Fruit fly (Drosophila melanogaster) whole organism, embryonic: ENCODE results near the gene CG12115.

Experiments
- CG10147 ChIP-seq: fragments of 200-800 bp; sonication (Bioruptor generic); optimal IDR thresholded peaks from 2 replicates; lab custom pipeline; 2019; ENCODE audit warnings: missing biosample characterization, mild to moderate bottlenecking, missing genetic modification characterization, moderate library complexity
- CG11247 ChIP-seq: fragments of 200-800 bp; sonication (Bioruptor generic); IDR thresholded peaks from 2 replicates; pipeline ENCODE4 v1.3.6; 2022; ENCODE audit warnings: missing biosample characterization, missing genetic modification characterization
- CG11456 ChIP-seq: fragments of 200-800 bp; sonication (Bioruptor generic); IDR thresholded peaks from 3 replicates; pipeline ENCODE4 v1.3.6; 2022; ENCODE audit warnings: missing biosample characterization, missing genetic modification characterization
- CG12744 ChIP-seq: fragments of 200-800 bp; sonication (Bioruptor generic); optimal IDR thresholded peaks from 2 replicates; lab custom pipeline; 2016; ENCODE audit warnings: missing biosample characterization, missing genetic modification characterization
- CG12942 ChIP-seq: fragments of 200-800 bp; sonication (Bioruptor generic); optimal IDR thresholded peaks from 3 replicates; lab custom pipeline; 2016; ENCODE audit warnings: missing biosample characterization, missing genetic modification characterization
- CG13123 ChIP-seq: fragments of 200-800 bp; sonication (Bioruptor generic); optimal IDR thresholded peaks from 2 replicates; lab custom pipeline; 2016; ENCODE audit warnings: missing biosample characterization, missing genetic modification characterization
- CG14014 ChIP-seq: fragments of 200-800 bp; sonication (Bioruptor generic); IDR thresholded peaks from 2 replicates; pipeline ENCODE4 v1.3.6; 2022; ENCODE audit warnings: missing biosample characterization, missing genetic modification characterization
- CG15073 ChIP-seq: fragments of 200-800 bp; sonication (Bioruptor generic); optimal IDR thresholded peaks from 2 replicates; lab custom pipeline; 2016; ENCODE audit warnings: missing biosample characterization, missing genetic modification characterization
- CG16815 ChIP-seq: fragments of 200-800 bp; sonication (Bioruptor generic); optimal IDR thresholded peaks from 3 replicates; lab custom pipeline; 2017; ENCODE audit warnings: missing biosample characterization, mild to moderate bottlenecking, missing genetic modification characterization
- CG16863 ChIP-seq: fragments of 200-800 bp; sonication (Bioruptor generic); optimal IDR thresholded peaks from 3 replicates; lab custom pipeline; 2016; ENCODE audit warnings: missing biosample characterization, missing genetic modification characterization
- CG2889 ChIP-seq: fragments of 200-800 bp; sonication (Bioruptor generic); IDR thresholded peaks from 3 replicates; pipeline ENCODE4 v1.3.6; 2022; ENCODE audit warnings: missing biosample characterization, missing genetic modification characterization
- CG3163 ChIP-seq: fragments of 200-800 bp; sonication (Bioruptor generic); optimal IDR thresholded peaks from 3 replicates; lab custom pipeline; 2016; ENCODE audit warnings: missing biosample characterization, missing genetic modification characterization
- CG34422 ChIP-seq: fragments of 200-800 bp; sonication (Bioruptor generic); IDR thresholded peaks from 3 replicates; pipeline ENCODE4 v1.3.6; 2022; ENCODE audit warnings: missing biosample characterization, missing genetic modification characterization
- CG3726 ChIP-seq: fragments of 200-800 bp; sonication (Bioruptor generic); IDR thresholded peaks from 3 replicates; pipeline ENCODE4, ENCODE4 v1.3.6; 2022; ENCODE audit warnings: missing biosample characterization, missing genetic modification characterization
- CG4424 ChIP-seq: fragments of 200-800 bp; sonication (Bioruptor generic); optimal IDR thresholded peaks from 3 replicates; lab custom pipeline; 2016; ENCODE audit warnings: missing biosample characterization, missing genetic modification characterization
- CG7786 ChIP-seq: fragments of 200-800 bp; sonication (Bioruptor generic); optimal IDR thresholded peaks from 2 replicates; lab custom pipeline; 2016; ENCODE audit warnings: missing biosample characterization, missing genetic modification characterization
- CG9609 ChIP-seq: fragments of 200-800 bp; sonication (Bioruptor generic); optimal IDR thresholded peaks from 3 replicates; lab custom pipeline; 2016; ENCODE audit warnings: missing biosample characterization, missing genetic modification characterization
- CHES-1-like ChIP-seq: fragments of 200-800 bp; sonication (Bioruptor generic); optimal IDR thresholded peaks from 2 replicates; lab custom pipeline; 2016; ENCODE audit warnings: missing biosample characterization, missing genetic modification characterization
- CTCF ChIP-seq: fragments of 200-800 bp; sonication (Bioruptor generic); optimal IDR thresholded peaks from 2 replicates; lab custom pipeline; 2017; ENCODE audit warnings: missing biosample characterization, mild to moderate bottlenecking, missing genetic modification characterization, moderate library complexity
- CkIIα-i1 ChIP-seq: fragments of 200-800 bp; sonication (Bioruptor generic); IDR thresholded peaks from 2 replicates; pipeline ENCODE4 v1.3.6; 2022; ENCODE audit warnings: missing biosample characterization, missing genetic modification characterization
- Deaf1 ChIP-seq: fragments of 200-800 bp; optimal IDR thresholded peaks from 3 replicates; lab custom pipeline; 2019; ENCODE audit warnings: missing biosample characterization, mild to moderate bottlenecking, missing genetic modification characterization, moderate library complexity
- Dip2 ChIP-seq: fragments of 200-800 bp; sonication (Bioruptor generic); IDR thresholded peaks from 2 replicates; pipeline ENCODE4 v1.3.6; 2022; ENCODE audit warnings: missing biosample characterization, missing genetic modification characterization
- Drgx ChIP-seq: fragments of 200-800 bp; sonication (Bioruptor generic); IDR thresholded peaks from 2 replicates; pipeline ENCODE4 v1.3.6; 2022; ENCODE audit warnings: missing biosample characterization, missing genetic modification characterization
- ERR ChIP-seq: fragments of 200-800 bp; sonication (Bioruptor generic); optimal IDR thresholded peaks from 2 replicates; lab custom pipeline; 2016; ENCODE audit warnings: missing biosample characterization, missing genetic modification characterization
- GATAe ChIP-seq: fragments of 200-800 bp; sonication (Bioruptor generic); conservative IDR thresholded peaks from 2 replicates; pipeline ENCODE4 v1.3.6; 2022; ENCODE audit warnings: missing biosample characterization, missing genetic modification characterization
- H15 ChIP-seq: fragments of 200-800 bp; sonication (Bioruptor generic); IDR thresholded peaks from 3 replicates; pipeline ENCODE4 v1.3.6; 2022; ENCODE audit warnings: missing biosample characterization, missing genetic modification characterization
- HLH3B ChIP-seq: fragments of 200-800 bp; sonication (Bioruptor generic); IDR thresholded peaks from 2 replicates; pipeline ENCODE4 v1.3.6; 2022; ENCODE audit warnings: missing biosample characterization, missing genetic modification characterization
- HLH4C ChIP-seq: fragments of 200-800 bp; sonication (Bioruptor generic); IDR thresholded peaks from 3 replicates; pipeline ENCODE4 v1.3.6; 2022; ENCODE audit warnings: missing biosample characterization, missing genetic modification characterization; ENCODE audit not compliant: partially characterized antibody
- Med ChIP-seq: fragments of 200-800 bp; sonication (Bioruptor generic); peaks from one replicate; lab custom pipeline; 2016; ENCODE audit warnings: missing biosample characterization, missing genetic modification characterization, mild to moderate bottlenecking, inconsistent platforms, moderate library complexity
- Nf-YA ChIP-seq: fragments of 200-800 bp; sonication (Bioruptor generic); IDR thresholded peaks from 2 replicates; pipeline ENCODE4 v1.3.6; 2022; ENCODE audit warnings: missing biosample characterization, missing genetic modification characterization
- Scr ChIP-seq: fragments of 200-800 bp; sonication (Bioruptor generic); IDR thresholded peaks from 2 replicates; pipeline ENCODE4 v1.3.6; 2022; ENCODE audit warnings: missing biosample characterization, missing genetic modification characterization; ENCODE audit not compliant: partially characterized antibody
- Six4 ChIP-seq: fragments of 200-800 bp; sonication (Bioruptor generic); optimal IDR thresholded peaks from 2 replicates; lab custom pipeline; 2016; ENCODE audit warnings: missing biosample characterization, missing genetic modification characterization
- Sry-δ ChIP-seq: fragments of 200-800 bp; sonication (Bioruptor generic); optimal IDR thresholded peaks from 2 replicates; lab custom pipeline; 2016; ENCODE audit warnings: missing biosample characterization, missing genetic modification characterization
- al ChIP-seq: fragments of 200-800 bp; sonication (Bioruptor generic); IDR thresholded peaks from 2 replicates; pipeline ENCODE4 v1.3.6; 2022; ENCODE audit warnings: missing biosample characterization, missing genetic modification characterization
- chif ChIP-seq, 2 experiments: fragments of 200-800 bp; sonication (Bioruptor generic); optimal IDR thresholded peaks; 3 replicates each; lab custom pipeline; 2016; ENCODE audit warnings: missing biosample characterization in 2 of 2, missing genetic modification characterization in 2 of 2
- croc ChIP-seq: fragments of 200-800 bp; sonication (Bioruptor generic); conservative IDR thresholded peaks from 3 replicates; pipeline ENCODE4 v1.3.6; 2022; ENCODE audit warnings: missing biosample characterization, missing genetic modification characterization
- dmrt11E ChIP-seq: fragments of 200-800 bp; sonication (Bioruptor generic); optimal IDR thresholded peaks from 3 replicates; lab custom pipeline; 2018; ENCODE audit warnings: missing biosample characterization, mild to moderate bottlenecking, missing genetic modification characterization, moderate library complexity
- dysf ChIP-seq: fragments of 200-800 bp; sonication (Bioruptor generic); IDR thresholded peaks from 3 replicates; pipeline ENCODE4 v1.3.6; 2022; ENCODE audit warnings: missing biosample characterization, missing genetic modification characterization
- grau ChIP-seq: fragments of 200-800 bp; optimal IDR thresholded peaks from 3 replicates; lab custom pipeline; 2019; ENCODE audit warnings: missing biosample characterization, mild to moderate bottlenecking, missing genetic modification characterization, moderate library complexity
- hkb ChIP-seq, 2 experiments: fragments of 200-800 bp in 1 of 2; fragments of >200 bp in 1 of 2; sonication (Bioruptor generic) in 1 of 2; IDR thresholded peaks in 1 of 2; optimal IDR thresholded peaks in 1 of 2; 2 replicates each; pipeline versions ENCODE4 v1.3.6 to Lab custom; 2017 to 2022; ENCODE audit warnings: missing biosample characterization in 1 of 2, missing genetic modification characterization in 1 of 2
- insv ChIP-seq, 2 experiments: fragments of 200-800 bp; sonication (Bioruptor generic); optimal IDR thresholded peaks; 3 replicates each; lab custom pipeline; 2016 to 2018; ENCODE audit warnings: missing biosample characterization in 2 of 2, missing genetic modification characterization in 2 of 2
- mam ChIP-seq: fragments of 200-800 bp; sonication (Bioruptor generic); optimal IDR thresholded peaks from 3 replicates; lab custom pipeline; 2016; ENCODE audit warnings: missing biosample characterization, missing genetic modification characterization
- mld ChIP-seq: fragments of 200-800 bp; sonication (Bioruptor generic); IDR thresholded peaks from 3 replicates; pipeline ENCODE4 v1.3.6; 2022; ENCODE audit warnings: missing biosample characterization, missing genetic modification characterization; ENCODE audit not compliant: partially characterized antibody
- nau ChIP-seq: fragments of 200-800 bp; sonication (Bioruptor generic); optimal IDR thresholded peaks from 3 replicates; lab custom pipeline; 2017; ENCODE audit warnings: missing biosample characterization, mild to moderate bottlenecking, missing genetic modification characterization, missing genetic modification reagents
- oc ChIP-seq: fragments of 200-800 bp; sonication (Bioruptor generic); optimal IDR thresholded peaks from 2 replicates; lab custom pipeline; 2018; ENCODE audit warnings: missing biosample characterization, mild to moderate bottlenecking, missing genetic modification characterization, moderate library complexity
- otp ChIP-seq: fragments of 200-800 bp; sonication (Bioruptor generic); IDR thresholded peaks from 3 replicates; pipeline ENCODE4, ENCODE4 v1.3.6; 2022; ENCODE audit warnings: missing biosample characterization, missing genetic modification characterization
- pfk ChIP-seq: fragments of 200-800 bp; sonication (Bioruptor generic); optimal IDR thresholded peaks from 2 replicates; lab custom pipeline; 2018; ENCODE audit warnings: missing biosample characterization, mild to moderate bottlenecking, missing genetic modification characterization, moderate library complexity
- sd ChIP-seq: fragments of 200-800 bp; sonication (Bioruptor generic); optimal IDR thresholded peaks from 3 replicates; lab custom pipeline; 2018; ENCODE audit warnings: missing biosample characterization, mild to moderate bottlenecking, missing genetic modification characterization, moderate library complexity
- sug ChIP-seq: fragments of 200-800 bp; optimal IDR thresholded peaks from 2 replicates; lab custom pipeline; 2019; ENCODE audit warnings: missing biosample characterization, mild to moderate bottlenecking, missing genetic modification characterization, moderate library complexity
- tgo ChIP-seq: fragments of 200-800 bp; sonication (Bioruptor generic); IDR thresholded peaks from 3 replicates; pipeline ENCODE4 v1.3.6; 2022; ENCODE audit warnings: missing biosample characterization, missing genetic modification characterization
- z ChIP-seq: fragments of 200-800 bp; sonication (Bioruptor generic); IDR thresholded peaks from 3 replicates; pipeline ENCODE4 v1.3.6; 2022; ENCODE audit warnings: missing biosample characterization, missing genetic modification characterization

CG12115 gene

dm6 chrX:9196362-9196761, 6.0 kb upstream of the CG12115 start, which contains the start of gene CG12118 (continued):
- TF ChIP-seq sd (peak; percentile 60), CG3163 (GFP tag; lab: Kevin White, UChicago) (no peak), CkIIα-i1 (GFP tag; lab: Robert Waterston, UW) (no peak), al (peak; percentile 86), croc (peak; percentile 39; the same call in 2 of the 3 replicates), CG10147 (peak; percentile 69), Scr (GFP tag; lab: Robert Waterston, UW) (peak; percentile 95), CG16863 (GFP tag; lab: Kevin White, UChicago) (peak; percentile 14), CTCF (no peak), CG7786 (GFP tag; lab: Kevin White, UChicago) (peak; percentile 20), oc (tag; lab: Kevin White, UChicago) (peak; percentile 54), mld (GFP tag; lab: Robert Waterston, UW) (peak; percentile 90; the same call in 2 of the 3 replicates), ERR (no peak), Nf-YA (GFP tag; lab: Robert Waterston, UW) (peak; percentile 43; the same call in 1 of the 2 replicates), CG11247 (peak; percentile 83), dmrt11E (peak; percentile 80), CG14014 (peak; percentile 52; the same call in 1 of the 2 replicates), Dip2 (GFP tag; lab: Robert Waterston, UW) (no peak), CG12942 (GFP tag; lab: Kevin White, UChicago) (peak; percentile 81), CG2889 (GFP tag; lab: Robert Waterston, UW) (peak; percentile 84), GATAe (GFP tag; lab: Robert Waterston, UW) (no peak; the same call in 1 of the 2 replicates), grau (tag; lab: Kevin White, UChicago) (peak; percentile 67), Sry-δ (peak; percentile 79), CG4424 (peak; percentile 77), sug (tag; lab: Kevin White, UChicago) (peak; percentile 57), dysf (GFP tag; lab: Robert Waterston, UW) (peak; percentile 53; the same call in 2 of the 3 replicates), z (GFP tag; lab: Robert Waterston, UW) (no peak), otp (GFP tag; lab: Robert Waterston, UW) (peak; percentile 73; the same call in 2 of the 3 replicates), CG16815 (GFP tag; lab: Kevin White, UChicago) (peak; percentile 55), HLH3B (GFP tag; lab: Robert Waterston, UW) (peak; percentile 78), CG9609 (GFP tag; lab: Kevin White, UChicago) (peak; percentile 7), CG12744 (GFP tag; lab: Kevin White, UChicago) (no peak), insv (GFP tag; optimal IDR thresholded peaks at IDR 0.05; lab: Kevin White, UChicago) (peak in 1 of 2 experiments; percentile 7), Six4 (GFP tag; lab: Kevin White, UChicago) (peak; percentile 72), Drgx (peak; percentile 62), CG3726 (GFP tag; lab: Robert Waterston, UW) (peak; percentile 5; the same call in 1 of the 3 replicates), H15 (GFP tag; lab: Robert Waterston, UW) (peak; percentile 71), nau (no peak), Med (GFP tag; lab: Kevin White, UChicago) (peak; percentile 61), CG13123 (GFP tag; lab: Kevin White, UChicago) (peak; percentile 75), pfk (GFP tag; lab: Kevin White, UChicago) (no peak), CG11456 (GFP tag; lab: Robert Waterston, UW) (peak; percentile 81), tgo (GFP tag; lab: Robert Waterston, UW) (peak; percentile 79), HLH4C (GFP tag; lab: Robert Waterston, UW) (peak; percentile 90), CHES-1-like (GFP tag; lab: Kevin White, UChicago) (peak; percentile 15), Deaf1 (tag; lab: Kevin White, UChicago) (peak; percentile 36), mam (GFP tag; lab: Kevin White, UChicago) (peak; percentile 55), chif (GFP tag; optimal IDR thresholded peaks at IDR 0.05; lab: Kevin White, UChicago) (peak; percentile 0 to 52), CG15073 (GFP tag; lab: Kevin White, UChicago) (no peak), CG34422 (peak; percentile 85), hkb (optimal IDR thresholded peaks at IDR 0.05; lab: Kevin White, UChicago) (no peak), hkb (GFP tag; IDR thresholded peaks at IDR 0.05; lab: Robert Waterston, UW) (peak; percentile 83)
